Fruit fly (Drosophila melanogaster) whole organism, adult: Measurements from ENCODE around the gene C3G.

Experiments used
- CG11617 ChIP-seq: fragments of 200-800 bp; sonication (Bioruptor generic); optimal IDR thresholded peaks from 2 replicates; lab custom pipeline; 2017; ENCODE audit warnings: mild to moderate bottlenecking, missing biosample characterization, missing genetic modification reagents, missing genetic modification characterization
- CG12768 ChIP-seq: fragments of 200-800 bp; sonication (Bioruptor generic); optimal IDR thresholded peaks from 2 replicates; lab custom pipeline; 2017; ENCODE audit warnings: missing biosample characterization, missing genetic modification characterization, mild to moderate bottlenecking, moderate library complexity, missing genetic modification reagents
- CG14711 ChIP-seq: fragments of 200-800 bp; sonication (Bioruptor generic); optimal IDR thresholded peaks from 2 replicates; lab custom pipeline; 2018; ENCODE audit warnings: missing biosample characterization, mild to moderate bottlenecking, missing genetic modification characterization, moderate library complexity
- CG33017 ChIP-seq: fragments of 200-800 bp; sonication (Bioruptor generic); optimal IDR thresholded peaks from 2 replicates; lab custom pipeline; 2018; ENCODE audit warnings: missing biosample characterization, mild to moderate bottlenecking, missing genetic modification characterization, moderate library complexity
- CG5204 ChIP-seq: fragments of 200-800 bp; sonication (Bioruptor generic); optimal IDR thresholded peaks from 2 replicates; lab custom pipeline; 2016; ENCODE audit warnings: missing biosample characterization, missing genetic modification characterization
- CG7101 ChIP-seq: fragments of 200-800 bp; sonication (Bioruptor generic); optimal IDR thresholded peaks from 2 replicates; lab custom pipeline; 2018; ENCODE audit warnings: missing biosample characterization, mild to moderate bottlenecking, missing genetic modification characterization, moderate library complexity
- Hr96 ChIP-seq: fragments of 200-800 bp; sonication (Bioruptor generic); optimal IDR thresholded peaks from 2 replicates; lab custom pipeline; 2016; ENCODE audit warnings: missing biosample characterization, missing genetic modification characterization
- cnc ChIP-seq, 2 experiments: fragments of >200 bp; optimal IDR thresholded peaks; 2 replicates each; lab custom pipeline; 2017
- kay ChIP-seq: fragments of 200-800 bp; sonication (Bioruptor generic); peaks from one replicate; lab custom pipeline; 2016; ENCODE audit warnings: missing biosample characterization, missing genetic modification characterization, borderline replicate concordance
- ovo ChIP-seq: fragments of 200-800 bp; sonication (Bioruptor generic); optimal IDR thresholded peaks from 2 replicates; lab custom pipeline; 2016; ENCODE audit warnings: missing biosample characterization, missing genetic modification characterization
- toe ChIP-seq: fragments of 200-800 bp; sonication (Bioruptor generic); optimal IDR thresholded peaks from 2 replicates; lab custom pipeline; 2016; ENCODE audit warnings: missing biosample characterization, missing genetic modification characterization

DNA sequence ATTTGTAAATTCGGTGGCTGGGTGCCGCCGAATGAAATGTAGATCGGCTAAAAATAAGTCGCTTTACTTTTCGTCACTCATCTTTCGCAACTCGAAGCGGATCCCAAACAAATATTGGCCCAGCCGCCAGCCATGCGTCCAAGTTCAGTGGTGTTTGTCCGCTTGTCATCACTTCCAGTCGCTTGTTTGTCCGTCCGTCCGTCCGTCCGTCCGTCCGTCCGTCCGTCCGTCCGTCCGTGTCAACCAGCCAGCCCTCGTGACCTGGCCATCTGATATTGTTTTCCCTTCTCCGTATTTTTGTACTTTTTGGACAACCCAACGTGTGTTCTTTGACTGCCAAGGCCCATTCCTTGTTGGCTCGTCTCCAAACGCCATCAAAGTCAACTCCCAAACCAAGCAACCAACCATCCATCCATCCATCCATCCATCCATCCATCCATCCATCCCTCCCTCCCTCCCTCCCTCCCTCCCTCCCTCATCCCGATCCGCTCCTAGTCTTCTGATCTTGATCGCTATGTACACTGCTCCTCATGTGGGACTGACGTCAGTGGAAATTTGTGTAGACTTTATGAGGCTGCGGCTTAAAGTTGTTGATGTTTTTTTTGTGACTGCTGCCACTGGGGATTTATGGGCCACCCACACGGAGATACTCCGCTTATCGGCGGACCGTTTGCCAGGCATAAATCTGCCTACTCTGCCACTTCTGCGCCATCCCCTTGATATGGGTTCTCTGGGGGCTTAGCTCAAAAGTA is 69.9 kb downstream of the C3G start:
- no peak for TF ChIP-seq CG11617 (GFP tag; lab: Kevin White, UChicago)
- TF ChIP-seq CG14711 (tag; lab: Kevin White, UChicago) = no peak
- no peak for TF ChIP-seq Hr96 (GFP tag; lab: Kevin White, UChicago)
- TF ChIP-seq kay (GFP tag; lab: Kevin White, UChicago) = no peak
- no peak for TF ChIP-seq cnc (optimal IDR thresholded peaks at IDR 0.05; lab: Kevin White, UChicago)
- no peak for TF ChIP-seq ovo (GFP tag; lab: Kevin White, UChicago)
- TF ChIP-seq toe (GFP tag; lab: Kevin White, UChicago) = no peak
- no peak for TF ChIP-seq CG33017 (tag; lab: Kevin White, UChicago)
- no peak for TF ChIP-seq CG7101 (tag; lab: Kevin White, UChicago)
- no peak for TF ChIP-seq CG5204 (GFP tag; lab: Kevin White, UChicago)
- TF ChIP-seq CG12768 (GFP tag; lab: Kevin White, UChicago) = no peak
